Worm (Caenorhabditis elegans): ENCODE measurements around the gene F18E9.4.

The F18E9.4 gene

DNA sequence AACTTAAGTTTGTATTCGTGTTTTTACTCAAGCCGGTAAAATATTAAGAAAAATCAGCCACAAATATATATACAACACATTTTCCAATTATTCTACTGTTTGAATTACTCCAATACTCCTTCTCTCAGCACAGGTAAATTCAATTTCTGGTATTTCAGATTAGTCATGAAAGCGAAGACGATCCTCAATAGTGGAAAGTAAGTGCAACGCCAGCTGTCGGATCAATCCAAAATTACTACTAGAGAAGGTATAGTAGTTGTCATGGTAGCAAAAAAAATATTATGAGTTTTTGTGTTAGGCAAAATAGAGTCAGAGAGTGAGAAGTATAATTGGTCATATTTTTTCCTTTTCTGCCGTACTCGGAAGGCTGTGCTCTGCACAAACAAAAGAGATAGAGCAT lies 32.7 kb downstream of the F18E9.4 start, which contains the start of gene K01A12.2:
Gene K01A12.2, plus strand, starts transcription at position 301 of the 400 bp plus-strand sequence.
- no peak for TF ChIP-seq pha-4 (tag; optimal IDR thresholded peaks at IDR 0.05)
- no peak for TF ChIP-seq ceh-9 (tag; optimal IDR thresholded peaks at IDR 0.05)
- TF ChIP-seq sea-2 (GFP tag; optimal IDR thresholded peaks at IDR 0.05), result no peak
- TF ChIP-seq elt-2 (tag; optimal IDR thresholded peaks at IDR 0.05), result no peak
- TF ChIP-seq ceh-16 (tag; optimal IDR thresholded peaks at IDR 0.05), result no peak
- no peak for TF ChIP-seq jun-1 (tag; optimal IDR thresholded peaks at IDR 0.05)
- no peak for TF ChIP-seq egl-5 (tag; optimal IDR thresholded peaks at IDR 0.05)
- no peak for TF ChIP-seq snpc-4 (tag; optimal IDR thresholded peaks at IDR 0.05)
- no peak for TF ChIP-seq nhr-43 (tag; optimal IDR thresholded peaks at IDR 0.05; ENCODE audit: poor library complexity, severe bottlenecking)
- TF ChIP-seq ceh-82 (tag; optimal IDR thresholded peaks at IDR 0.05), result no peak
- no peak for TF ChIP-seq R02D3.7 (tag; optimal IDR thresholded peaks at IDR 0.05)

DNA sequence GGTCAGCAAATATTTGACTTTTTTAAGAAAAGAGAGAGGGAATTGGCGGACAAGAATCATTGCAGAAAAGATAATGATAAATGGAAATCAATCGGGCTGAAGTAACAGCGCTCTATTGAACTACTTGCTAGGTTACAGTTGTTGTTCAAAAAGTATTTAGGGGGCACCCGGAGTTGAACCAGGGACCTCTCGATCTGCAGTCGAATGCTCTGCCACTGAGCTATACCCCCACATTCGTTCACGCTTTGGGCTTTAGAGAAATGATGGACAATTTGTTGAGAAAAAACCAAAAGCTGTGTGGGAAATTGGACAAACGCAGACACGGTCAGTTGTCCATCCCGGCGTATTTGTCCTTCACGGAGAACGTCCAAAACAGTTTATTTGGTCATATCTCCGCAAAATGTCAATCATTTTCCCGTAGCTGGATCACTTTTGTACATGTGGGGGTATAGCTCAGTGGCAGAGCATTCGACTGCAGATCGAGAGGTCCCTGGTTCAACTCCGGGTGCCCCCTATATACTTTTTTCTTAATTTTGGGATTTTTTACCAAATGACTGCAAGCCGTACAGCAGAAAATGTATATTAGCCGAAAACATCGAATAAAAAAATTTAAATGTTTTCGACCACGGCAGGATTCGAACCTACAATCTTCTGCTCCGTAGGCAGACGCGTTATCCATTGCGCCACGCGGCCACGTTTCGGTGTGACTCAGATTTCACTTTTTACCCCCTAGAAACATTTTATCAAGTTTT lies 43.7 kb downstream of the F18E9.4 start:
- TF ChIP-seq tbx-2 (tag; optimal IDR thresholded peaks at IDR 0.05), result peak; percentile 63
- peak; percentile 47 for TF ChIP-seq lin-39 (tag; optimal IDR thresholded peaks at IDR 0.05)
- no peak for TF ChIP-seq nhr-67 (tag; optimal IDR thresholded peaks at IDR 0.05)
- TF ChIP-seq nhr-25 (tag; optimal IDR thresholded peaks at IDR 0.05), result peak; percentile 46
- TF ChIP-seq ceh-16 (tag; optimal IDR thresholded peaks at IDR 0.05), result no peak
- TF ChIP-seq ceh-28 (tag; optimal IDR thresholded peaks at IDR 0.05), result peak; percentile 8
- peak; percentile 49 for TF ChIP-seq nhr-43 (tag; optimal IDR thresholded peaks at IDR 0.05; ENCODE audit: poor library complexity, severe bottlenecking)
- no peak for TF ChIP-seq egl-5 (tag; optimal IDR thresholded peaks at IDR 0.05)
- TF ChIP-seq ztf-11 (tag; optimal IDR thresholded peaks at IDR 0.05), result no peak
- peak; percentile 21 for TF ChIP-seq elt-2 (tag; optimal IDR thresholded peaks at IDR 0.05)
- no peak for TF ChIP-seq jun-1 (tag; optimal IDR thresholded peaks at IDR 0.05)
- TF ChIP-seq pqm-1 (tag; optimal IDR thresholded peaks at IDR 0.05), result no peak
- TF ChIP-seq pha-4 (tag; optimal IDR thresholded peaks at IDR 0.05), result peak; percentile 20
- peak; percentile 53 for TF ChIP-seq hmg-11 (tag; optimal IDR thresholded peaks at IDR 0.05)
- TF ChIP-seq fkh-10 (GFP tag; optimal IDR thresholded peaks at IDR 0.05), result no peak
- peak; percentile 50 for TF ChIP-seq egl-27 (tag; optimal IDR thresholded peaks at IDR 0.05)
- TF ChIP-seq nfya-1 (tag; optimal IDR thresholded peaks at IDR 0.05; ENCODE audit: insufficient read depth), result peak; percentile 40
- no peak for TF ChIP-seq mml-1 (tag; optimal IDR thresholded peaks at IDR 0.05)

DNA sequence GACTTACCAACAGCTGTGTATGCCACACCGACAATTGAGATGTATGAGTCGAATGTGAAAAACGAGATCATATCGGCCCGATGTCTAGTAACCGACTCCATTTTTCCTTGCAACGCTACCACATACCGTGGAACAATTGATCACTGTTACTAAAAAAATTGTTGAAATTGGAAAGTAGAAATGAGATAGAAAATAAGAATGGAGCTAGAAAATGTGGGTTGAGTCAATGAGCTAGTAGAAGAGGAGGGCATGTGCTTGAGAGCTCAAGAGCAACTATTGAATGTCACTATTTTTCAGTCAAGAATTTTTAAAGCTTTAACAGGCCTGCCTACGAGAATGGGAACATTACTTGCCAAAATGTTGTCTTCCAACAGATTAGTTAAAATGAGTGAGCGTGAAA lies 44.8 kb downstream of the F18E9.4 start, which contains the start of gene K01A12.3:
Gene K01A12.3, minus strand, starts transcription at position 101 of the 400 bp plus-strand sequence.
- TF ChIP-seq ztf-11 (tag; optimal IDR thresholded peaks at IDR 0.05) (no peak), ama-1 (optimal IDR thresholded peaks at IDR 0.05) (no peak), elt-2 (tag; optimal IDR thresholded peaks at IDR 0.05) (no peak), pha-4 (tag; optimal IDR thresholded peaks at IDR 0.05) (no peak), nhr-77 (tag; optimal IDR thresholded peaks at IDR 0.05) (no peak), unc-62 (GFP tag; optimal IDR thresholded peaks at IDR 0.05) (no peak)
